Fruit fly (Drosophila melanogaster) whole organism, pupa: ENCODE results near the gene Mtr3.
A peak's percentile ranks its signal among the peaks of the same experiment; 100 is the strongest.

Source experiments
- CG10348 ChIP-seq: fragments of 200-800 bp; sonication (Bioruptor generic); IDR thresholded peaks from 2 replicates; pipeline ENCODE4 v1.3.6; 2022; ENCODE audit warnings: missing biosample characterization, missing genetic modification characterization
- CG12605 ChIP-seq: fragments of 200-800 bp; sonication (Bioruptor generic); IDR thresholded peaks from 2 replicates; pipeline ENCODE4 v1.3.6; 2022; ENCODE audit warnings: missing biosample characterization, missing genetic modification characterization
- CG13204 ChIP-seq: fragments of 200-800 bp; sonication (Bioruptor generic); optimal IDR thresholded peaks from 2 replicates; lab custom pipeline; 2018; ENCODE audit warnings: missing biosample characterization, mild to moderate bottlenecking, missing genetic modification characterization, moderate library complexity
- CG14655 ChIP-seq: fragments of 200-800 bp; sonication (Bioruptor generic); optimal IDR thresholded peaks from 3 replicates; lab custom pipeline; 2017; ENCODE audit warnings: mild to moderate bottlenecking, missing biosample characterization, missing genetic modification reagents, missing genetic modification characterization
- CG15710 ChIP-seq: fragments of 200-800 bp; sonication (Bioruptor generic); optimal IDR thresholded peaks from 2 replicates; lab custom pipeline; 2018; ENCODE audit warnings: missing biosample characterization, mild to moderate bottlenecking, missing genetic modification characterization, moderate library complexity
- CG17806 ChIP-seq: fragments of 200-800 bp; sonication (Bioruptor generic); optimal IDR thresholded peaks from 2 replicates; lab custom pipeline; 2018; ENCODE audit warnings: missing biosample characterization, mild to moderate bottlenecking, missing genetic modification characterization, moderate library complexity
- CG32121 ChIP-seq: fragments of 200-800 bp; sonication (Bioruptor generic); IDR thresholded peaks from 2 replicates; pipeline ENCODE4 v1.3.6; 2022; ENCODE audit warnings: missing biosample characterization, missing genetic modification characterization
- CG34367 ChIP-seq: fragments of 200-800 bp; sonication (Bioruptor generic); optimal IDR thresholded peaks from 2 replicates; lab custom pipeline; 2018; ENCODE audit warnings: missing biosample characterization, mild to moderate bottlenecking, missing genetic modification characterization
- CG4496 ChIP-seq: fragments of 200-800 bp; sonication (Bioruptor generic); IDR thresholded peaks from 3 replicates; pipeline ENCODE4 v1.3.6; 2022; ENCODE audit warnings: missing biosample characterization, missing genetic modification characterization
- CG8159 ChIP-seq: fragments of 200-800 bp; sonication (Bioruptor generic); optimal IDR thresholded peaks from 3 replicates; lab custom pipeline; 2018; ENCODE audit warnings: missing biosample characterization, mild to moderate bottlenecking, missing genetic modification characterization, moderate library complexity
- CG8301 ChIP-seq: fragments of 200-800 bp; sonication (Bioruptor generic); optimal IDR thresholded peaks from 2 replicates; lab custom pipeline; 2018; ENCODE audit warnings: missing biosample characterization, mild to moderate bottlenecking, missing genetic modification characterization
- CG9948 ChIP-seq: fragments of 200-800 bp; sonication (Bioruptor generic); optimal IDR thresholded peaks from 2 replicates; lab custom pipeline; 2018; ENCODE audit warnings: missing biosample characterization, mild to moderate bottlenecking, missing genetic modification characterization, moderate library complexity
- D1 ChIP-seq: fragments of 200-800 bp; sonication (Bioruptor generic); optimal IDR thresholded peaks from 2 replicates; lab custom pipeline; 2018; ENCODE audit warnings: missing biosample characterization, mild to moderate bottlenecking, missing genetic modification characterization, moderate library complexity
- EcR ChIP-seq: fragments of 200-800 bp; sonication (Bioruptor generic); optimal IDR thresholded peaks from 3 replicates; lab custom pipeline; 2019; ENCODE audit warnings: missing biosample characterization, missing genetic modification characterization, mild to moderate bottlenecking, moderate library complexity, missing genetic modification reagents
- Ets98B ChIP-seq: fragments of 200-800 bp; sonication (Bioruptor generic); IDR thresholded peaks from 2 replicates; pipeline ENCODE4 v1.3.6; 2022; ENCODE audit warnings: missing biosample characterization, missing genetic modification characterization
- Pif1A ChIP-seq: fragments of 200-800 bp; sonication (Bioruptor generic); optimal IDR thresholded peaks from 3 replicates; lab custom pipeline; 2016; ENCODE audit warnings: missing biosample characterization, missing genetic modification characterization
- Pif1B ChIP-seq: fragments of 200-800 bp; sonication (Bioruptor generic); optimal IDR thresholded peaks from 3 replicates; lab custom pipeline; 2016; ENCODE audit warnings: missing biosample characterization, missing genetic modification characterization
- Snoo ChIP-seq: fragments of 200-800 bp; sonication (Bioruptor generic); optimal IDR thresholded peaks from 3 replicates; lab custom pipeline; 2017; ENCODE audit warnings: missing biosample characterization, mild to moderate bottlenecking, missing genetic modification characterization, inconsistent platforms
- fd96Ca ChIP-seq: fragments of 200-800 bp; sonication (Bioruptor generic); IDR thresholded peaks from 3 replicates; pipeline ENCODE4 v1.3.6; 2022; ENCODE audit warnings: missing biosample characterization, missing genetic modification characterization
- gl ChIP-seq: fragments of 200-800 bp; sonication (Bioruptor generic); optimal IDR thresholded peaks from 2 replicates; lab custom pipeline; 2018; ENCODE audit warnings: missing biosample characterization, mild to moderate bottlenecking, missing genetic modification characterization
- rn ChIP-seq: fragments of 200-800 bp; sonication (Bioruptor generic); IDR thresholded peaks from 2 replicates; pipeline ENCODE4 v1.3.6; 2022; ENCODE audit warnings: missing biosample characterization, missing genetic modification characterization

The Mtr3 gene

dm6 chr3L:19951868-19952267, 38.4 kb upstream of the Mtr3 start, which contains the start of gene CG34258:
CG34258 (minus strand) TSS chr3L:19951968.
- TF ChIP-seq CG17806 (tag; lab: Kevin White, UChicago) (no peak), Pif1B (GFP tag; lab: Kevin White, UChicago) (no peak), CG13204 (GFP tag; lab: Kevin White, UChicago) (no peak)

- TF ChIP-seq CG9948 (tag; lab: Kevin White, UChicago) (no peak), gl (tag; lab: Kevin White, UChicago) (no peak), fd96Ca (GFP tag; lab: Robert Waterston, UW) (no peak), Ets98B (GFP tag; lab: Robert Waterston, UW) (no peak)
Observed at dm6 chr3L:19951035-19951434, 37.5 kb upstream of the Mtr3 start, which contains the start of gene CG32219. CG32219 (minus strand) TSS chr3L:19951135.

- TF ChIP-seq Pif1B (GFP tag; lab: Kevin White, UChicago) = no peak
- TF ChIP-seq fd96Ca (GFP tag; lab: Robert Waterston, UW) = no peak
- TF ChIP-seq Snoo (tag; lab: Kevin White, UChicago) = no peak
- no peak for TF ChIP-seq EcR (GFP tag; lab: Kevin White, UChicago)
- TF ChIP-seq CG13204 (GFP tag; lab: Kevin White, UChicago) = no peak
- no peak for TF ChIP-seq CG4496 (GFP tag; lab: Robert Waterston, UW)
- no peak for TF ChIP-seq D1 (tag; lab: Kevin White, UChicago)
- TF ChIP-seq gl (tag; lab: Kevin White, UChicago) = no peak
- no peak for TF ChIP-seq CG12605
- TF ChIP-seq CG8301 (tag; lab: Kevin White, UChicago) = no peak
- TF ChIP-seq CG9948 (tag; lab: Kevin White, UChicago) = no peak
- no peak for TF ChIP-seq CG34367 (tag; lab: Kevin White, UChicago)
- TF ChIP-seq CG15710 (tag; lab: Kevin White, UChicago) = no peak
- no peak for TF ChIP-seq CG14655 (GFP tag; lab: Kevin White, UChicago)
- no peak for TF ChIP-seq Pif1A (GFP tag; lab: Kevin White, UChicago)
- no peak for TF ChIP-seq CG10348 (GFP tag; lab: Robert Waterston, UW)
- no peak for TF ChIP-seq Ets98B (GFP tag; lab: Robert Waterston, UW)
- TF ChIP-seq rn = no peak
Observed at dm6 chr3L:19945469-19945868, 32.0 kb upstream of the Mtr3 start.

dm6 chr3L:19941162-19941561, 27.6 kb upstream of the Mtr3 start:
- TF ChIP-seq CG32121 (GFP tag; lab: Robert Waterston, UW) (no peak), CG10348 (GFP tag; lab: Robert Waterston, UW) (no peak), CG8159 (tag; lab: Kevin White, UChicago) (no peak), D1 (tag; lab: Kevin White, UChicago) (no peak)

dm6 chr3L:19940349-19940748, 26.8 kb upstream of the Mtr3 start:
- TF ChIP-seq EcR (GFP tag; lab: Kevin White, UChicago) (no peak), CG34367 (tag; lab: Kevin White, UChicago) (no peak), Ets98B (GFP tag; lab: Robert Waterston, UW) (no peak), CG10348 (GFP tag; lab: Robert Waterston, UW) (no peak), CG15710 (tag; lab: Kevin White, UChicago) (no peak), CG4496 (GFP tag; lab: Robert Waterston, UW) (no peak), CG8301 (tag; lab: Kevin White, UChicago) (no peak), fd96Ca (GFP tag; lab: Robert Waterston, UW) (no peak), rn (no peak), Pif1B (GFP tag; lab: Kevin White, UChicago) (no peak), D1 (tag; lab: Kevin White, UChicago) (no peak), CG13204 (GFP tag; lab: Kevin White, UChicago) (no peak), CG12605 (no peak), Snoo (tag; lab: Kevin White, UChicago) (no peak), Pif1A (GFP tag; lab: Kevin White, UChicago) (no peak)

dm6 chr3L:19939024-19939423, 25.5 kb upstream of the Mtr3 start, which contains the start of gene Ac76E:
Ac76E (plus strand) TSS chr3L:19939287.
- TF ChIP-seq CG32121 (GFP tag; lab: Robert Waterston, UW) (peak; percentile 16; the same call in 1 of the 2 replicates), gl (tag; lab: Kevin White, UChicago) (no peak), Pif1A (GFP tag; lab: Kevin White, UChicago) (no peak), Ets98B (GFP tag; lab: Robert Waterston, UW) (peak; percentile 30; the same call in 1 of the 2 replicates), CG12605 (peak; percentile 52)

dm6 chr3L:19932917-19933316, 19.4 kb upstream of the Mtr3 start:
- TF ChIP-seq CG9948 (tag; lab: Kevin White, UChicago) = no peak
- TF ChIP-seq CG12605 = peak; percentile 62
- 0 out of 3 replicates have a peak, but pooled peaks have one; percentile 10 for TF ChIP-seq fd96Ca (GFP tag; lab: Robert Waterston, UW)
- peak; percentile 26; the same call in 1 of the 2 replicates for TF ChIP-seq CG32121 (GFP tag; lab: Robert Waterston, UW)
- TF ChIP-seq Ets98B (GFP tag; lab: Robert Waterston, UW) = peak; percentile 53
- peak; percentile 35 for TF ChIP-seq Pif1A (GFP tag; lab: Kevin White, UChicago)
